Fruit fly (Drosophila melanogaster): Measurements from ENCODE around the gene spd-2.

The spd-2 gene

dm6 chr3L:16545511-16545910 is 49.3 kb downstream of the spd-2 start, which contains the start of gene CG13033:
TSS of gene CG13033 (minus strand) at chr3L:16545628.
- TF ChIP-seq Eip78C (GFP tag) = no peak
- TF ChIP-seq net (GFP tag; optimal IDR thresholded peaks at IDR 0.05) = no peak
- no peak for TF ChIP-seq CG10631 (GFP tag; optimal IDR thresholded peaks at IDR 0.05)

dm6 chr3L:16544220-16544619 is 50.6 kb downstream of the spd-2 start:
- TF ChIP-seq svp (GFP tag) (no peak), ss (GFP tag; optimal IDR thresholded peaks at IDR 0.05) (no peak), CG6163 (GFP tag; IDR thresholded peaks at IDR 0.05) (no peak), fkh (GFP tag; optimal IDR thresholded peaks at IDR 0.05) (no peak), Blimp-1 (GFP tag; optimal IDR thresholded peaks at IDR 0.05) (no peak), Smox (GFP tag; optimal IDR thresholded peaks at IDR 0.05) (no peak), CG11902 (GFP tag; optimal IDR thresholded peaks at IDR 0.05) (no peak), CG15336 (GFP tag; IDR thresholded peaks at IDR 0.05) (no peak)

dm6 chr3L:16542998-16543624 is 51.7 kb downstream of the spd-2 start, which contains the start of gene CG43373:
TSS of gene CG43373 (minus strand) at chr3L:16543370.
- TF ChIP-seq Met (GFP tag; optimal IDR thresholded peaks at IDR 0.05) (no peak), fd85E (GFP tag; optimal IDR thresholded peaks at IDR 0.05) (no peak), CG3032 (tag; optimal IDR thresholded peaks at IDR 0.05) (no peak), CG32006 (GFP tag; optimal IDR thresholded peaks at IDR 0.05) (no peak), topi (GFP tag; optimal IDR thresholded peaks at IDR 0.05) (no peak), CG4318 (GFP tag; optimal IDR thresholded peaks at IDR 0.05) (no peak), Eip93F (GFP tag; optimal IDR thresholded peaks at IDR 0.05) (no peak), dac (GFP tag; optimal IDR thresholded peaks at IDR 0.05) (no peak), CG34406 (GFP tag; optimal IDR thresholded peaks at IDR 0.05) (no peak), CG6276 (GFP tag; optimal IDR thresholded peaks at IDR 0.05) (no peak)
